Fruit fly (Drosophila melanogaster) whole organism, embryonic: ENCODE results near the gene CG5810.

Source experiments
- Abd-B ChIP-seq: fragments of 200-800 bp; sonication (Bioruptor generic); optimal IDR thresholded peaks from 2 replicates; lab custom pipeline; 2018; ENCODE audit warnings: missing biosample characterization, mild to moderate bottlenecking, missing genetic modification characterization, moderate library complexity
- Antp ChIP-seq: fragments of 200-800 bp; sonication (Bioruptor generic); optimal IDR thresholded peaks from 3 replicates; lab custom pipeline; 2016; ENCODE audit warnings: missing biosample characterization, missing genetic modification characterization
- CG10209 ChIP-seq: fragments of 200-800 bp; sonication (Bioruptor generic); optimal IDR thresholded peaks from 3 replicates; lab custom pipeline; 2017; ENCODE audit warnings: missing biosample characterization, mild to moderate bottlenecking, missing genetic modification characterization, missing genetic modification reagents
- CG10431 ChIP-seq: fragments of 200-800 bp; sonication (Bioruptor generic); optimal IDR thresholded peaks from 3 replicates; lab custom pipeline; 2018; ENCODE audit warnings: missing biosample characterization, mild to moderate bottlenecking, missing genetic modification characterization
- CG11456 ChIP-seq: fragments of 200-800 bp; sonication (Bioruptor generic); IDR thresholded peaks from 3 replicates; pipeline ENCODE4 v1.3.6; 2022; ENCODE audit warnings: missing biosample characterization, missing genetic modification characterization
- CG11723 ChIP-seq: fragments of 200-800 bp; sonication (Bioruptor generic); optimal IDR thresholded peaks from 2 replicates; lab custom pipeline; 2017; ENCODE audit warnings: missing biosample characterization, mild to moderate bottlenecking, missing genetic modification characterization
- CG12104 ChIP-seq: fragments of 200-800 bp; sonication (Bioruptor generic); optimal IDR thresholded peaks from 3 replicates; lab custom pipeline; 2016; ENCODE audit warnings: missing biosample characterization, missing genetic modification characterization
- CG13296 ChIP-seq: fragments of 200-800 bp; sonication (Bioruptor generic); optimal IDR thresholded peaks from 3 replicates; lab custom pipeline; 2018; ENCODE audit warnings: missing biosample characterization, mild to moderate bottlenecking, missing genetic modification characterization
- CG16863 ChIP-seq: fragments of 200-800 bp; sonication (Bioruptor generic); optimal IDR thresholded peaks from 3 replicates; lab custom pipeline; 2016; ENCODE audit warnings: missing biosample characterization, missing genetic modification characterization
- CG17359 ChIP-seq: fragments of 200-800 bp; sonication (Bioruptor generic); optimal IDR thresholded peaks from 3 replicates; lab custom pipeline; 2018; ENCODE audit warnings: missing biosample characterization, mild to moderate bottlenecking, missing genetic modification characterization, moderate library complexity
- CG2116 ChIP-seq: fragments of 200-800 bp; sonication (Bioruptor generic); optimal IDR thresholded peaks from 3 replicates; lab custom pipeline; 2018; ENCODE audit warnings: missing biosample characterization, mild to moderate bottlenecking, missing genetic modification characterization
- CG4282 ChIP-seq: fragments of 200-800 bp; sonication (Bioruptor generic); optimal IDR thresholded peaks from 2 replicates; lab custom pipeline; 2016; ENCODE audit warnings: missing biosample characterization, missing genetic modification characterization
- CG43689 ChIP-seq: fragments of 200-800 bp; sonication (Bioruptor generic); IDR thresholded peaks from 2 replicates; pipeline ENCODE4 v1.3.6; 2022; ENCODE audit warnings: missing biosample characterization, missing genetic modification characterization
- CG4404 ChIP-seq: fragments of 200-800 bp; sonication (Bioruptor generic); IDR thresholded peaks from 2 replicates; pipeline ENCODE4 v1.3.6; 2022; ENCODE audit warnings: missing biosample characterization, missing genetic modification characterization
- CG4854 ChIP-seq: fragments of 200-800 bp; sonication (Bioruptor generic); optimal IDR thresholded peaks from 2 replicates; lab custom pipeline; 2016; ENCODE audit warnings: missing biosample characterization, missing genetic modification characterization, inconsistent platforms
- CG7786 ChIP-seq: fragments of 200-800 bp; sonication (Bioruptor generic); optimal IDR thresholded peaks from 2 replicates; lab custom pipeline; 2016; ENCODE audit warnings: missing biosample characterization, missing genetic modification characterization
- CG9932 ChIP-seq: fragments of 200-800 bp; sonication (Bioruptor generic); IDR thresholded peaks from 2 replicates; pipeline ENCODE4 v1.3.6; 2022; ENCODE audit warnings: missing biosample characterization, missing genetic modification characterization
- D19B ChIP-seq: fragments of 200-800 bp; sonication (Bioruptor generic); optimal IDR thresholded peaks from 2 replicates; lab custom pipeline; 2017; ENCODE audit warnings: missing biosample characterization, mild to moderate bottlenecking, missing genetic modification characterization
- Dll ChIP-seq: fragments of 200-800 bp; sonication (Bioruptor generic); IDR thresholded peaks from 4 replicates; pipeline ENCODE4 v1.3.6; 2022; ENCODE audit warnings: missing biosample characterization, missing genetic modification characterization; ENCODE audit not compliant: partially characterized antibody
- E2f2 ChIP-seq: fragments of 200-800 bp; sonication (Bioruptor generic); IDR thresholded peaks from 2 replicates; pipeline ENCODE4 v1.3.6; 2022; ENCODE audit warnings: missing biosample characterization, missing genetic modification characterization
- ERR ChIP-seq: fragments of 200-800 bp; sonication (Bioruptor generic); optimal IDR thresholded peaks from 2 replicates; lab custom pipeline; 2016; ENCODE audit warnings: missing biosample characterization, missing genetic modification characterization
- Gug ChIP-seq: fragments of 200-800 bp; sonication (Bioruptor generic); IDR thresholded peaks from 4 replicates; pipeline ENCODE4 v1.3.6; 2022; ENCODE audit warnings: missing biosample characterization, missing genetic modification characterization
- Hey ChIP-seq: fragments of 200-800 bp; sonication (Bioruptor generic); optimal IDR thresholded peaks from 3 replicates; lab custom pipeline; 2018; ENCODE audit warnings: missing biosample characterization, mild to moderate bottlenecking, missing genetic modification characterization
- Hr39 ChIP-seq: fragments of >200 bp; optimal IDR thresholded peaks from 2 replicates; lab custom pipeline; 2017
- MTF-1 ChIP-seq: fragments of 200-800 bp; sonication (Bioruptor generic); optimal IDR thresholded peaks from 2 replicates; lab custom pipeline; 2018; ENCODE audit warnings: missing biosample characterization, mild to moderate bottlenecking, missing genetic modification characterization, borderline replicate concordance
- Mrtf ChIP-seq: fragments of 200-800 bp; sonication (Bioruptor generic); IDR thresholded peaks from 3 replicates; pipeline ENCODE4 v1.3.6; 2022; ENCODE audit warnings: missing biosample characterization, missing genetic modification characterization
- Ssrp ChIP-seq: fragments of 200-800 bp; sonication (Bioruptor generic); optimal IDR thresholded peaks from 2 replicates; lab custom pipeline; 2018; ENCODE audit warnings: missing biosample characterization, mild to moderate bottlenecking, missing genetic modification characterization, moderate library complexity
- TFAM ChIP-seq: fragments of 200-800 bp; sonication (Bioruptor generic); optimal IDR thresholded peaks from 2 replicates; lab custom pipeline; 2017; ENCODE audit warnings: missing biosample characterization, missing genetic modification characterization, inconsistent platforms
- Xbp1 ChIP-seq: fragments of 200-800 bp; sonication (Bioruptor generic); optimal IDR thresholded peaks from 3 replicates; lab custom pipeline; 2016; ENCODE audit warnings: missing biosample characterization, mild to moderate bottlenecking, missing genetic modification characterization
- YL-1 ChIP-seq: fragments of 200-800 bp; sonication (Bioruptor generic); optimal IDR thresholded peaks from 3 replicates; lab custom pipeline; 2017; ENCODE audit warnings: missing biosample characterization, mild to moderate bottlenecking, missing genetic modification characterization
- ab ChIP-seq: fragments of 200-800 bp; sonication (Bioruptor generic); optimal IDR thresholded peaks from 2 replicates; lab custom pipeline; 2016; ENCODE audit warnings: missing biosample characterization, missing genetic modification characterization
- al ChIP-seq: fragments of 200-800 bp; sonication (Bioruptor generic); IDR thresholded peaks from 2 replicates; pipeline ENCODE4 v1.3.6; 2022; ENCODE audit warnings: missing biosample characterization, missing genetic modification characterization
- ap ChIP-seq: fragments of 200-800 bp; sonication (Bioruptor generic); IDR thresholded peaks from 2 replicates; pipeline ENCODE4 v1.3.6; 2022; ENCODE audit warnings: missing biosample characterization, missing genetic modification characterization
- ara ChIP-seq: fragments of 200-800 bp; sonication (Bioruptor generic); IDR thresholded peaks from 2 replicates; pipeline ENCODE4 v1.3.6; 2022; ENCODE audit warnings: missing biosample characterization, missing genetic modification characterization
- chm ChIP-seq: fragments of 200-800 bp; sonication (Bioruptor generic); IDR thresholded peaks from 2 replicates; pipeline ENCODE4 v1.3.6; 2022; ENCODE audit warnings: missing biosample characterization, missing genetic modification characterization
- corto ChIP-seq: fragments of 200-800 bp; sonication (Bioruptor generic); optimal IDR thresholded peaks from 2 replicates; lab custom pipeline; 2016; ENCODE audit warnings: missing biosample characterization, mild to moderate bottlenecking, missing genetic modification characterization, moderate library complexity
- dati ChIP-seq: fragments of 200-800 bp; sonication (Bioruptor generic); IDR thresholded peaks from 2 replicates; pipeline ENCODE4 v1.3.6; 2022; ENCODE audit warnings: missing biosample characterization, missing genetic modification characterization
- dpn ChIP-seq, 2 experiments: fragments of 200-800 bp; sonication (Bioruptor generic); optimal IDR thresholded peaks; 3 replicates each; lab custom pipeline; 2016; ENCODE audit warnings: missing biosample characterization in 2 of 2, missing genetic modification characterization in 2 of 2
- fd3F ChIP-seq: fragments of 200-800 bp; sonication (Bioruptor generic); optimal IDR thresholded peaks from 2 replicates; lab custom pipeline; 2018; ENCODE audit warnings: missing biosample characterization, mild to moderate bottlenecking, missing genetic modification characterization, moderate library complexity
- gcm ChIP-seq: fragments of 200-800 bp; sonication (Bioruptor generic); optimal IDR thresholded peaks from 2 replicates; lab custom pipeline; 2019; ENCODE audit warnings: missing biosample characterization, mild to moderate bottlenecking, missing genetic modification characterization, moderate library complexity
- gsb-n ChIP-seq: fragments of 200-800 bp; sonication (Bioruptor generic); optimal IDR thresholded peaks from 3 replicates; lab custom pipeline; 2018; ENCODE audit warnings: missing biosample characterization, mild to moderate bottlenecking, missing genetic modification characterization
- hb ChIP-seq: fragments of 200-800 bp; sonication (Bioruptor generic); IDR thresholded peaks from 3 replicates; pipeline ENCODE4 v1.3.6; 2022; ENCODE audit warnings: missing biosample characterization, missing genetic modification characterization; ENCODE audit not compliant: partially characterized antibody
- kah ChIP-seq: fragments of 200-800 bp; sonication (Bioruptor generic); optimal IDR thresholded peaks from 2 replicates; lab custom pipeline; 2018; ENCODE audit warnings: missing biosample characterization, mild to moderate bottlenecking, missing genetic modification characterization
- peb ChIP-seq: fragments of 200-800 bp; sonication (Bioruptor generic); IDR thresholded peaks from 2 replicates; pipeline ENCODE4 v1.3.6; 2022; ENCODE audit warnings: missing biosample characterization, missing genetic modification characterization
- row ChIP-seq: fragments of 200-800 bp; sonication (Bioruptor generic); IDR thresholded peaks from 3 replicates; pipeline ENCODE4 v1.3.6; 2022; ENCODE audit warnings: missing biosample characterization, missing genetic modification characterization
- sens ChIP-seq: fragments of 200-800 bp; sonication (Bioruptor generic); peaks from one replicate; lab custom pipeline; 2016; ENCODE audit warnings: missing biosample characterization, missing genetic modification characterization
- sisA ChIP-seq: fragments of 200-800 bp; sonication (Bioruptor generic); IDR thresholded peaks from 2 replicates; pipeline ENCODE4 v1.3.6; 2022; ENCODE audit warnings: missing biosample characterization, missing genetic modification characterization
- unc-4 ChIP-seq: fragments of 200-800 bp; sonication (Bioruptor generic); IDR thresholded peaks from 2 replicates; pipeline ENCODE4 v1.3.6; 2022; ENCODE audit warnings: missing biosample characterization, missing genetic modification characterization; ENCODE audit not compliant: partially characterized antibody
- vvl ChIP-seq: fragments of 200-800 bp; sonication (Bioruptor generic); IDR thresholded peaks from 2 replicates; pipeline ENCODE4 v1.3.6; 2022; ENCODE audit warnings: missing biosample characterization, missing genetic modification characterization
- wdn ChIP-seq: fragments of 200-800 bp; sonication (Bioruptor generic); IDR thresholded peaks from 2 replicates; pipeline ENCODE4 v1.3.6; 2022; ENCODE audit warnings: missing biosample characterization, missing genetic modification characterization

The CG5810 gene

dm6 chr3R:21176663-21177145 lies 13.1 kb downstream of the CG5810 start (continued):
- TF ChIP-seq CG17359 (tag; lab: Kevin White, UChicago) (peak; percentile 19), CG4854 (GFP tag; lab: Kevin White, UChicago) (no peak), ap (no peak), CG43689 (GFP tag; lab: Robert Waterston, UW) (no peak), sens (GFP tag; lab: Kevin White, UChicago) (peak; percentile 85), CG12104 (GFP tag; lab: Kevin White, UChicago) (no peak), CG11456 (GFP tag; lab: Robert Waterston, UW) (no peak), ara (GFP tag; lab: Robert Waterston, UW) (0 out of 2 replicates have a peak, but pooled peaks have one; percentile 18), CG4404 (no peak), E2f2 (no peak), Dll (GFP tag; lab: Robert Waterston, UW) (no peak), gcm (no peak), kah (GFP tag; lab: Kevin White, UChicago) (no peak), CG9932 (GFP tag; lab: Robert Waterston, UW) (peak; percentile 43; the same call in 1 of the 2 replicates), fd3F (no peak), Gug (no peak), Abd-B (no peak), Xbp1 (GFP tag; lab: Kevin White, UChicago) (peak; percentile 13), YL-1 (GFP tag; lab: Kevin White, UChicago) (no peak), Hr39 (lab: Kevin White, UChicago) (no peak), Ssrp (tag; lab: Kevin White, UChicago) (no peak), CG2116 (GFP tag; lab: Kevin White, UChicago) (peak; percentile 8), CG10431 (GFP tag; lab: Kevin White, UChicago) (peak; percentile 6), vvl (GFP tag; lab: Robert Waterston, UW) (peak; percentile 26; the same call in 1 of the 2 replicates), row (GFP tag; lab: Robert Waterston, UW) (peak; percentile 39; the same call in 1 of the 3 replicates), al (peak; percentile 41), wdn (GFP tag; lab: Robert Waterston, UW) (0 out of 2 replicates have a peak, but pooled peaks have one; percentile 30)

DNA sequence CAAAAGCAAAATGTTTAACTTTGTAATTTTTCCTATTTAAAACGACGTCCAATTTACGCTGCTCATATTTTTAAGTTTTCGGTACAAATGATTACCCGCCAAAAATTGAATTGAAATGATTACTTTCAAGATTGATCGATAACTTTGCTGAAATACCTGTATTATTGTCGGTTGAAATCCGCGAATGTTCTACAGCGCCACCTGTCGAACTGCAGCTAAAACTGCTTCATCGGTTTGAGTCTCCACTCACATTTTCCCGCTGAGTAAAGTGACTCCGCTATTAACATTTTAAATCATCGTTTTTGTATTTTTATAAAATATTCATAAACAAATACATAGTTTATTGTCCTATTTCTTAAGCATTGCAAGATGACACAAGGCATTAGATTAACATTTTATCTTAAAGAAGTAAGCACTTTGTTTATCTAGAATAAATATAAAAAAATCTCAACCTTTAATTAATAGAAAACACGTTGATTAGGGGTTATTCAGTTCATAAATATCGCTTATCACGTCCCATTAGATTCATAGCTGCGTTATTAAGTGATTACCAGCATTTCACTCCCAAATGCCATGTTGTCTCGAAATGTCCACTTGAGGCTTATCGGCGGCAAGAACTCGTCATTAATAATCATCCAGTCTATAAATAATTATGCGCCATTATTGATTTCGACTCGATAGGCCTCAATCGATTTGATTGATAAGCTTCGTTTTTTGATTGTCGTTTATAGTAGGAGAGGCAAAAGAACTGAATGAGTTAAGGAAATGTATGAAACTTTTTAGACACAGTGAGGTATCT lies 16.2 kb downstream of the CG5810 start:
- no peak for TF ChIP-seq Antp (GFP tag; lab: Kevin White, UChicago)
- peak; percentile 44; the same call in 1 of the 3 replicates for TF ChIP-seq hb (GFP tag; lab: Robert Waterston, UW)
- no peak for TF ChIP-seq CG16863
- no peak for TF ChIP-seq D19B
- no peak for TF ChIP-seq dati (GFP tag; lab: Robert Waterston, UW)
- no peak for TF ChIP-seq CG10209
- no peak for TF ChIP-seq ERR
- TF ChIP-seq corto (GFP tag; lab: Kevin White, UChicago), result no peak
- TF ChIP-seq vvl (GFP tag; lab: Robert Waterston, UW), result peak; percentile 68
- TF ChIP-seq dpn (GFP tag; optimal IDR thresholded peaks at IDR 0.05; lab: Kevin White, UChicago), result no peak
- TF ChIP-seq MTF-1, result no peak
- no peak for TF ChIP-seq peb (GFP tag; lab: Robert Waterston, UW)
- no peak for TF ChIP-seq TFAM (GFP tag; lab: Kevin White, UChicago)
- TF ChIP-seq Mrtf (GFP tag; lab: Robert Waterston, UW), result no peak
- no peak for TF ChIP-seq CG7786 (GFP tag; lab: Kevin White, UChicago)
- TF ChIP-seq gsb-n (tag; lab: Kevin White, UChicago), result no peak
- TF ChIP-seq CG11723 (GFP tag; lab: Kevin White, UChicago), result no peak
- no peak for TF ChIP-seq Hey (tag; lab: Kevin White, UChicago)
- TF ChIP-seq unc-4 (GFP tag; lab: Robert Waterston, UW), result peak; percentile 43; the same call in 1 of the 2 replicates
- TF ChIP-seq chm (GFP tag; lab: Robert Waterston, UW), result no peak
- TF ChIP-seq CG4282 (GFP tag; lab: Kevin White, UChicago), result no peak
- no peak for TF ChIP-seq sisA
- no peak for TF ChIP-seq ab (GFP tag; lab: Kevin White, UChicago)
- TF ChIP-seq CG13296 (GFP tag; lab: Kevin White, UChicago), result no peak
